Worm (Caenorhabditis elegans): ENCODE measurements around the gene prmn-1.

DNA sequence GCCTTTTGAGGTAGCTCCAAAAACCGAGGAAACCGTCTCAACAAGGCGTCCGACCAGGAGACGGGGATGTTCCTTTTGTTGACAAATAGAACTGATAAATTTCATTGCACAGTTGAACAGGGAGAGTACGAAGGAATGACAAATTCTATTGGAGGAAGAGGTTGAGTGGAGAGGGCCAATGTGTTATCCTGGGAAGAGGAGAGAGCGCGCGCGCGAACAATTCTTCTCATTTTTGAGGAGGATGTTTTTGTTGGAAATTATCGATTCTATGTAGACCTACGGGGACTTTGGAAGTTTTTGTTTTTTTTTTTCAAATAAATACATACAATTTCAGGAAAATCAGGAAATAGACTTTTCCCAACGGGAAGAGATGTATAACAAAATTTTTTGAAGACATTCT lies 52.8 kb downstream of the prmn-1 start:
- peak; percentile 12 for TF ChIP-seq efl-1 (GFP tag; optimal IDR thresholded peaks at IDR 0.05)
- TF ChIP-seq lir-1 (GFP tag; conservative IDR thresholded peaks at IDR 0.05) = no peak
- no peak for TF ChIP-seq ccch-3 (GFP tag; optimal IDR thresholded peaks at IDR 0.05)
- no peak for TF ChIP-seq pha-4 (tag; optimal IDR thresholded peaks at IDR 0.05)
- no peak for TF ChIP-seq nfya-1 (tag; optimal IDR thresholded peaks at IDR 0.05; ENCODE audit: borderline replicate concordance, insufficient read depth)
- TF ChIP-seq snpc-1.3 (tag; optimal IDR thresholded peaks at IDR 0.05; ENCODE audit: insufficient read depth) = no peak
- TF ChIP-seq ztf-22 (GFP tag; optimal IDR thresholded peaks at IDR 0.05) = no peak
- TF ChIP-seq egrh-3 (GFP tag; IDR thresholded peaks at IDR 0.05) = no peak
- TF ChIP-seq ama-1 (optimal IDR thresholded peaks at IDR 0.05) = no peak
- TF ChIP-seq ama-1 (GFP tag; optimal IDR thresholded peaks at IDR 0.05) = no peak
- no peak for TF ChIP-seq madf-8 (GFP tag; conservative IDR thresholded peaks at IDR 0.05)
